Fruit fly (Drosophila melanogaster) S2 (cell line): ENCODE results near the gene GatA.

ENCODE experiments used
- CG8478 ChIP-seq: fragments of >200 bp; optimal IDR thresholded peaks from 2 replicates; lab custom pipeline; 2018
- CTCF ChIP-seq, 2 experiments: fragments of >200 bp; optimal IDR thresholded peaks; 2 replicates each; lab custom pipeline; 2018

DNA sequence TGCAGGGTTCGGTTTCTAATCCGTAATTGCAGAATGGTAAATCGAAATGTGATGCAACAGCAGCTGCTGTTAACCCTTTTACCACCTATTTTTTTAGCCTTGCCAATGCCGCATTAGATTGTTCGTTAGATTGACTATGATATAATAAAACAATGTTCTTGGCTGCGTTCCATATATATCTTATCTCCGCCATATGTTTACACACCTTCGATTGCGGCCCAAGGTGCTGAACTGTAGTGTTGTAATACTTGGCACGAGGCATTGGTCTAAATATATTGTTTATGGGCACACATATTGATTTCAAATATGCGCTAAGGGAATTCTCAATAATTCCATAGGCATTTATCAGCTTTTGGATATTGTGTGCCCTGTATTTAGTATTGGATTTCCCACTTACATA is 36.9 kb downstream of the GatA start:
- TF ChIP-seq CG8478 (lab: Kevin White, UChicago) = no peak
- no peak for TF ChIP-seq CTCF (optimal IDR thresholded peaks at IDR 0.05; lab: Kevin White, UChicago)
